Fruit fly (Drosophila melanogaster): ENCODE results near the gene CG10477.

CG10477 gene

DNA sequence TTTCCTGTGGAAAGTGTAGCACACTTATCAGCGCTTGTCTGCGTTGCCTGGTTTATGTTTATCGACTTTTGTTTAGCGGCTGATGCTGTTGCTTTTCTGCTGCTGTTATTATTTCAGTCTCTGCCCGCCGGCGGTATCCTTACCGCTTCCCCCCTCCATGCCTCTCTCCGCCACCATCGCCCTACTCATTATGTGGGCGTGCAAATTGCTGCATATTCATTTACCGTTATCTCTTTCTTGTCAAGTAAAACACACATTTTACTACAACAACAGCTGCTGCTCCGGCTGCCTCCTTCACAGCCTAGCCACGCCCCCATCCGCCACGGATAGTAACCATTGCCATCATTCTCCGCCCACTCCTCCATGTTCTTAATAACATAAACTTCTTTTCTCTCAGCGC, 34.5 kb downstream of the CG10477 start:
- no peak for TF ChIP-seq usp (GFP tag; optimal IDR thresholded peaks at IDR 0.05)
- TF ChIP-seq Dll (optimal IDR thresholded peaks at IDR 0.05): no peak
- TF ChIP-seq psq (optimal IDR thresholded peaks at IDR 0.05): no peak
- no peak for TF ChIP-seq pan (optimal IDR thresholded peaks at IDR 0.05)
- TF ChIP-seq EcR (GFP tag; optimal IDR thresholded peaks at IDR 0.05): no peak
- no peak for TF ChIP-seq CG8478 (optimal IDR thresholded peaks at IDR 0.05)

DNA sequence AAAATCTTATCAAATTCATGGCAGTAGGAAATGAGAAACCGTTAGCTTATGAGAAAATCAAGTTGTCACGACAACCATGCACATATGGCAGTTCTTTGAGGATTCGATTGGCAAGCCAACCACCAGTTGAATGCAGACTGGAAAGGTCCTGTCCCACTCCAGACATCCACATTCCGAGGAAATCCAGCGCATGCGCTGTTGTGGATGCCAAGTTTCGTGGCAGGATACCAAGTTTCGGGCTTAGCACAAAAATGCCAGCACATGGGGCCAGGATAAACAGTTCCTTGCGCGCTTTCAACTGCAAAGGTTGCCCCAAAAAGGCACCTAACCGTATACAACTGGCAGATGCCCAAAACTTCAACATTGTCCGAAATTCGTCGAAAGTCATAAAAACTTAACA, 37.5 kb downstream of the CG10477 start, which contains the start of gene PVRAP:
Gene PVRAP (plus strand): TSS at position 273 of the 400 bp plus-strand sequence.
- TF ChIP-seq pan (optimal IDR thresholded peaks at IDR 0.05) (no peak), CG8478 (optimal IDR thresholded peaks at IDR 0.05) (no peak)

dm6 chr3L:5996520-5996919, 37.9 kb downstream of the CG10477 start:
- TF ChIP-seq CG8478 (optimal IDR thresholded peaks at IDR 0.05) (no peak), pan (optimal IDR thresholded peaks at IDR 0.05) (no peak), psq (optimal IDR thresholded peaks at IDR 0.05) (no peak), Dll (optimal IDR thresholded peaks at IDR 0.05) (no peak), EcR (GFP tag; optimal IDR thresholded peaks at IDR 0.05) (no peak), usp (GFP tag; optimal IDR thresholded peaks at IDR 0.05) (no peak)

DNA sequence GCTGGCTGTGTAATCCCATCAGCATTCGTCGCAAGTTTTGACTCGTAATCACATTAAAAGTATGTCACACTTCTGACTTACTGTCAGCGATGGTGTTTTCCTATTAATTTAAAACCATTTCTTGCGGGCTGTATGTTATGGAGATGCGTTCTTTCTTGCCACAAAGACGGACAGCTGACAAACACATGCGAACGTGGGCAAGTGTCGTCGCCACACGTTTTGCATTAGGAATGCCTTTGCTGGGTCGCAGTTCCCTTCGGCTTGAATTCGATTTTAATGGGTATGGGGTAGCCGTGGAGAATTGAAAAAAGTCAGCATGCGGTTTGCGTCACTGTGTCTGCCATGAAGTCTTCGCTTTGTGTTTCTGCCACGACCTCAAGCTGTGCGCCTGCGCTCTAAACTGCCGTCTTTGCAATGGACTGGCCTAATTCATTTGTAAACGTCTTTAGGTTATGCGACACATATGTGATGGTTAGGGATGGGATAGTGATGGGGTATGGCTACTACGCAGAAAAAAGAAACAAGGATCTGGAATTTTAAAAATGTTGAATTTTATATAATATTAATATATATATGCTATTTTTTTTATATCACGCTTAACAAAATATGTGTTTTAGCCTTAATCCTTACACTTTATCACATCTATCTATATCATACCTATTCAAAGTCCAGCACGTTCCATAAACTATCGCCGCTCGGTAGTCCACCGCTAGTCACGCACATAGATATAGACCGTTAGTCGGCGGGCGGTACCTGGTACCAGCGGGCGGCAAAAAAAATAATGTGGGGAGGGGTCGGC, 40.5 kb downstream of the CG10477 start:
- TF ChIP-seq EcR (GFP tag; optimal IDR thresholded peaks at IDR 0.05) (no peak), pan (optimal IDR thresholded peaks at IDR 0.05) (no peak), CG8478 (optimal IDR thresholded peaks at IDR 0.05) (no peak), psq (optimal IDR thresholded peaks at IDR 0.05) (no peak), Dll (optimal IDR thresholded peaks at IDR 0.05) (no peak), usp (GFP tag; optimal IDR thresholded peaks at IDR 0.05) (no peak)

dm6 chr3L:5992916-5993315, 41.5 kb downstream of the CG10477 start:
- no peak for TF ChIP-seq Dll (optimal IDR thresholded peaks at IDR 0.05)
- TF ChIP-seq EcR (GFP tag; optimal IDR thresholded peaks at IDR 0.05): no peak
- TF ChIP-seq usp (GFP tag; optimal IDR thresholded peaks at IDR 0.05): no peak
- TF ChIP-seq psq (optimal IDR thresholded peaks at IDR 0.05): no peak
- no peak for TF ChIP-seq pan (optimal IDR thresholded peaks at IDR 0.05)
- no peak for TF ChIP-seq CG8478 (optimal IDR thresholded peaks at IDR 0.05)

DNA sequence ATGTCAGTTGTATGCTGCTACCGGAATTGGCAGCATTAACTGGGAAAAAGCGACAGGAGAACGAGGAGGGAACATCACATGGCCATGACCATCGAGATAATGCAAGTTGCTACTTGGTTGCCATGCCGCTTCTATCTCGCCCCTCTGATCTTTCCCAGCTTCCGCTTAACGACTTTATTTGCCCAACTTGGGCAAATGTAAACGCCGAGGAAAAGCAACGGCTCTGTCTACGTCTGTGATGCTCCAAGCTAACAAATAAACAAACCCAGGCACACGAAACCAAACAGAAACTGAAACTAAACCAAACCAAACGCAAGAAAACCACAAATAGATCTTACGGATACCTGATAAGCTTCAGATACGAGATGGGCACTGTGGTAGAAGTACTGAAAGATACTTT, 42.2 kb downstream of the CG10477 start:
- no peak for TF ChIP-seq Dll (optimal IDR thresholded peaks at IDR 0.05)
- TF ChIP-seq EcR (GFP tag; optimal IDR thresholded peaks at IDR 0.05): no peak
- no peak for TF ChIP-seq CG8478 (optimal IDR thresholded peaks at IDR 0.05)
- no peak for TF ChIP-seq usp (GFP tag; optimal IDR thresholded peaks at IDR 0.05)
- TF ChIP-seq pan (optimal IDR thresholded peaks at IDR 0.05): no peak
- TF ChIP-seq psq (optimal IDR thresholded peaks at IDR 0.05): no peak

- TF ChIP-seq Dll (optimal IDR thresholded peaks at IDR 0.05): no peak
- TF ChIP-seq EcR (GFP tag; optimal IDR thresholded peaks at IDR 0.05): no peak
- no peak for TF ChIP-seq usp (GFP tag; optimal IDR thresholded peaks at IDR 0.05)
- no peak for TF ChIP-seq pan (optimal IDR thresholded peaks at IDR 0.05)
- TF ChIP-seq CG8478 (optimal IDR thresholded peaks at IDR 0.05): no peak
- TF ChIP-seq psq (optimal IDR thresholded peaks at IDR 0.05): no peak
Observed at dm6 chr3L:5989391-5990156, 44.8 kb downstream of the CG10477 start.

- TF ChIP-seq pan (optimal IDR thresholded peaks at IDR 0.05): no peak
- no peak for TF ChIP-seq psq (optimal IDR thresholded peaks at IDR 0.05)
- no peak for TF ChIP-seq Dll (optimal IDR thresholded peaks at IDR 0.05)
- TF ChIP-seq CG8478 (optimal IDR thresholded peaks at IDR 0.05): no peak
Observed at dm6 chr3L:5988675-5989074, 45.7 kb downstream of the CG10477 start.

DNA sequence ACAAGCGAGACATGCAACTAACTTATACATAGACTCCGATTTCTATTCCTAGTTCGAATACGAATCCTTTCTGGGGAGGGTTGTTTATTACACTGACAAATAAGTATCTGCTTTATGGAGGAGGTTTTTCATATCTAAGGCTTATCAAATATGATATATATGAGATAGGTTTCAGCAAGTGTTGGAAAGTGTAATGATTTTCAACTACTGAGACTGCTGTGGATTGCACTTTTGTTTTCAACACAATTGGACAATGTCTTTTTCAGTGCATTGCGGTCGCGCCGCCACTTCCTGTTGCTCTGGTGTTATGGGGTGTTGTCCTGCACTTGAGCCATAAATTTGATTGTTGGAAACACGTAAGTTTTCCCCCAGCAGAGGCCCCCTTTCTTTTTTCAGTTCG, 46.8 kb downstream of the CG10477 start:
- TF ChIP-seq Dll (optimal IDR thresholded peaks at IDR 0.05) (no peak), psq (optimal IDR thresholded peaks at IDR 0.05) (no peak), EcR (GFP tag; optimal IDR thresholded peaks at IDR 0.05) (no peak), CG8478 (optimal IDR thresholded peaks at IDR 0.05) (no peak), usp (GFP tag; optimal IDR thresholded peaks at IDR 0.05) (no peak), pan (optimal IDR thresholded peaks at IDR 0.05) (no peak)

- TF ChIP-seq EcR (GFP tag; optimal IDR thresholded peaks at IDR 0.05) (no peak), Dll (optimal IDR thresholded peaks at IDR 0.05) (no peak), psq (optimal IDR thresholded peaks at IDR 0.05) (no peak), usp (GFP tag; optimal IDR thresholded peaks at IDR 0.05) (no peak), CG8478 (optimal IDR thresholded peaks at IDR 0.05) (no peak), pan (optimal IDR thresholded peaks at IDR 0.05) (no peak)
Observed at dm6 chr3L:5983593-5984225, 50.7 kb downstream of the CG10477 start.

All from whole organism.